Fruit fly (Drosophila melanogaster): Measurements from ENCODE around the gene CG34273.

dm6 chr3R:14526657-14527056 is 9.8 kb downstream of the CG34273 start:
- TF ChIP-seq CG32532 (GFP tag; IDR thresholded peaks at IDR 0.05) = no peak
- no peak for TF ChIP-seq zfh1 (GFP tag; IDR thresholded peaks at IDR 0.05)
- no peak for TF ChIP-seq schlank (tag; optimal IDR thresholded peaks at IDR 0.05)
- no peak for TF ChIP-seq HHEX (GFP tag; optimal IDR thresholded peaks at IDR 0.05)
- no peak for TF ChIP-seq Dp (GFP tag; optimal IDR thresholded peaks at IDR 0.05)
- no peak for TF ChIP-seq CG4328 (GFP tag; optimal IDR thresholded peaks at IDR 0.05)
